Worm (Caenorhabditis elegans): Measurements from ENCODE around the gene ufd-3.

Gene ufd-3

ce11 chrII:9986635-9987575 lies 46.4 kb downstream of the ufd-3 start:
- TF ChIP-seq sma-9 (GFP tag; optimal IDR thresholded peaks at IDR 0.05) (peak; percentile 30), sma-9 (tag; optimal IDR thresholded peaks at IDR 0.05) (no peak), R02D3.7 (tag; optimal IDR thresholded peaks at IDR 0.05) (no peak), nhr-237 (tag; optimal IDR thresholded peaks at IDR 0.05) (no peak), mab-5 (tag; optimal IDR thresholded peaks at IDR 0.05) (peak; percentile 65), ztf-1 (GFP tag; conservative IDR thresholded peaks at IDR 0.05) (no peak), nhr-25 (tag; optimal IDR thresholded peaks at IDR 0.05) (peak; percentile 54)

ce11 chrII:9988620-9989019 lies 48.1 kb downstream of the ufd-3 start:
- TF ChIP-seq ceh-16 (tag; optimal IDR thresholded peaks at IDR 0.05) (no peak), zag-1 (tag; optimal IDR thresholded peaks at IDR 0.05) (no peak), ceh-82 (tag; optimal IDR thresholded peaks at IDR 0.05) (no peak), ztf-4 (tag; optimal IDR thresholded peaks at IDR 0.05) (no peak), nhr-12 (tag; optimal IDR thresholded peaks at IDR 0.05) (no peak), nhr-23 (tag; optimal IDR thresholded peaks at IDR 0.05) (no peak), ztf-1 (GFP tag; conservative IDR thresholded peaks at IDR 0.05) (no peak), nhr-6 (tag; optimal IDR thresholded peaks at IDR 0.05) (no peak), nhr-77 (tag; optimal IDR thresholded peaks at IDR 0.05) (no peak), skn-1 (tag; optimal IDR thresholded peaks at IDR 0.05) (no peak), nhr-237 (tag; optimal IDR thresholded peaks at IDR 0.05) (no peak), sem-4 (tag; optimal IDR thresholded peaks at IDR 0.05) (no peak), nhr-25 (tag; optimal IDR thresholded peaks at IDR 0.05) (no peak), dmd-4 (tag; optimal IDR thresholded peaks at IDR 0.05) (no peak), lin-11 (tag; optimal IDR thresholded peaks at IDR 0.05) (no peak), peb-1 (tag; optimal IDR thresholded peaks at IDR 0.05) (no peak)

ce11 chrII:9989533-9989932 lies 49.0 kb downstream of the ufd-3 start:
- TF ChIP-seq unc-39 (tag; optimal IDR thresholded peaks at IDR 0.05): no peak
- peak; percentile 25 for TF ChIP-seq F13H6.1 (tag; optimal IDR thresholded peaks at IDR 0.05)
- TF ChIP-seq gmeb-1 (tag; optimal IDR thresholded peaks at IDR 0.05): no peak
- TF ChIP-seq R02D3.7 (tag; optimal IDR thresholded peaks at IDR 0.05): no peak
- no peak for TF ChIP-seq sma-9 (GFP tag; optimal IDR thresholded peaks at IDR 0.05)
- TF ChIP-seq sma-9 (tag; optimal IDR thresholded peaks at IDR 0.05): no peak
- TF ChIP-seq C34F6.9 (tag; optimal IDR thresholded peaks at IDR 0.05): peak; percentile 37

- TF ChIP-seq unc-62 (GFP tag; optimal IDR thresholded peaks at IDR 0.05): no peak
- no peak for TF ChIP-seq fos-1 (tag; optimal IDR thresholded peaks at IDR 0.05)
- no peak for TF ChIP-seq gmeb-1 (tag; optimal IDR thresholded peaks at IDR 0.05)
- no peak for TF ChIP-seq mbf-1 (tag; optimal IDR thresholded peaks at IDR 0.05)
- no peak for TF ChIP-seq crh-2 (tag; optimal IDR thresholded peaks at IDR 0.05)
- no peak for TF ChIP-seq sma-9 (GFP tag; optimal IDR thresholded peaks at IDR 0.05)
- no peak for TF ChIP-seq sma-9 (tag; optimal IDR thresholded peaks at IDR 0.05)
- TF ChIP-seq elt-1 (tag; optimal IDR thresholded peaks at IDR 0.05): no peak
- no peak for TF ChIP-seq nhr-12 (tag; optimal IDR thresholded peaks at IDR 0.05)
- no peak for TF ChIP-seq mab-5 (tag; optimal IDR thresholded peaks at IDR 0.05)
- TF ChIP-seq blmp-1 (tag; optimal IDR thresholded peaks at IDR 0.05; ENCODE audit: insufficient read depth): no peak
- no peak for TF ChIP-seq ZK546.5 (tag; optimal IDR thresholded peaks at IDR 0.05)
- TF ChIP-seq ceh-82 (tag; optimal IDR thresholded peaks at IDR 0.05): no peak
- TF ChIP-seq nhr-11 (tag; optimal IDR thresholded peaks at IDR 0.05): no peak
- no peak for TF ChIP-seq lsy-2 (tag; optimal IDR thresholded peaks at IDR 0.05)
- TF ChIP-seq ztf-4 (tag; optimal IDR thresholded peaks at IDR 0.05): no peak
- no peak for TF ChIP-seq unc-55 (GFP tag; optimal IDR thresholded peaks at IDR 0.05)
- TF ChIP-seq ztf-11 (tag; optimal IDR thresholded peaks at IDR 0.05): no peak
Observed at ce11 chrII:9990812-9991211, 50.3 kb downstream of the ufd-3 start, which contains the start of gene lec-3. Gene lec-3 (plus strand): TSS chrII:9991112.

ce11 chrII:9992474-9992873 lies 51.9 kb downstream of the ufd-3 start:
- TF ChIP-seq sma-9 (GFP tag; optimal IDR thresholded peaks at IDR 0.05) (peak; percentile 22), sma-9 (tag; optimal IDR thresholded peaks at IDR 0.05) (no peak), nhr-6 (tag; optimal IDR thresholded peaks at IDR 0.05) (no peak), F13H6.1 (tag; optimal IDR thresholded peaks at IDR 0.05) (peak; percentile 38)

All from whole organism, L2 larva.